Fruit fly (Drosophila melanogaster) whole organism, embryonic: Measurements from ENCODE around the gene CG13113.

ENCODE experiments used
- Adf1 ChIP-seq: fragments of 200-800 bp; sonication (Bioruptor generic); IDR thresholded peaks from 2 replicates; pipeline ENCODE4 v1.3.6; 2022; ENCODE audit warnings: missing biosample characterization, missing genetic modification characterization
- Awh ChIP-seq: fragments of 200-800 bp; sonication (Bioruptor generic); IDR thresholded peaks from 2 replicates; pipeline ENCODE4, ENCODE4 v1.3.6; 2022; ENCODE audit warnings: missing biosample characterization, missing genetic modification characterization
- Bdp1 ChIP-seq: fragments of 200-800 bp; sonication (Bioruptor generic); optimal IDR thresholded peaks from 3 replicates; lab custom pipeline; 2016; ENCODE audit warnings: missing biosample characterization, missing genetic modification characterization
- CG11504 ChIP-seq: fragments of 200-800 bp; sonication (Bioruptor generic); optimal IDR thresholded peaks from 3 replicates; lab custom pipeline; 2019; ENCODE audit warnings: missing biosample characterization, mild to moderate bottlenecking, missing genetic modification characterization, moderate library complexity
- CG11695 ChIP-seq: fragments of 200-800 bp; sonication (Bioruptor generic); IDR thresholded peaks from 3 replicates; pipeline ENCODE4 v1.3.6; 2022; ENCODE audit warnings: missing biosample characterization, missing genetic modification characterization
- CG12236 ChIP-seq: fragments of 200-800 bp; sonication (Bioruptor generic); optimal IDR thresholded peaks from 2 replicates; lab custom pipeline; 2016; ENCODE audit warnings: missing biosample characterization, missing genetic modification characterization
- CG12391 ChIP-seq: fragments of 200-800 bp; sonication (Bioruptor generic); optimal IDR thresholded peaks from 3 replicates; lab custom pipeline; 2018; ENCODE audit warnings: missing biosample characterization, mild to moderate bottlenecking, missing genetic modification characterization, moderate library complexity
- CG14441 ChIP-seq: fragments of 200-800 bp; sonication (Bioruptor generic); IDR thresholded peaks from 2 replicates; pipeline ENCODE4 v1.3.6; 2022; ENCODE audit warnings: missing biosample characterization, missing genetic modification characterization
- CG15514 ChIP-seq: fragments of 200-800 bp; sonication (Bioruptor generic); optimal IDR thresholded peaks from 3 replicates; lab custom pipeline; 2017; ENCODE audit warnings: missing biosample characterization, missing genetic modification characterization, mild to moderate bottlenecking, moderate library complexity, missing genetic modification reagents
- CG15601 ChIP-seq: fragments of 200-800 bp; sonication (Bioruptor generic); optimal IDR thresholded peaks from 3 replicates; lab custom pipeline; 2019; ENCODE audit warnings: missing biosample characterization, mild to moderate bottlenecking, missing genetic modification characterization, moderate library complexity
- CG1602 ChIP-seq: fragments of 200-800 bp; sonication (Bioruptor generic); optimal IDR thresholded peaks from 3 replicates; lab custom pipeline; 2016; ENCODE audit warnings: missing biosample characterization, missing genetic modification characterization
- CG17612 ChIP-seq: fragments of 200-800 bp; sonication (Bioruptor generic); IDR thresholded peaks from 2 replicates; pipeline ENCODE4 v1.3.6; 2022; ENCODE audit warnings: missing biosample characterization, missing genetic modification characterization
- CG1792 ChIP-seq: fragments of 200-800 bp; sonication (Bioruptor generic); optimal IDR thresholded peaks from 2 replicates; lab custom pipeline; 2016; ENCODE audit warnings: missing biosample characterization, missing genetic modification characterization
- CG18262 ChIP-seq: fragments of 200-800 bp; optimal IDR thresholded peaks from 3 replicates; lab custom pipeline; 2019; ENCODE audit warnings: missing biosample characterization, mild to moderate bottlenecking, missing genetic modification characterization, moderate library complexity
- CG18476 ChIP-seq: fragments of 200-800 bp; sonication (Bioruptor generic); optimal IDR thresholded peaks from 2 replicates; lab custom pipeline; 2016; ENCODE audit warnings: missing biosample characterization, mild to moderate bottlenecking, missing genetic modification characterization
- CG31224 ChIP-seq: fragments of 200-800 bp; sonication (Bioruptor generic); IDR thresholded peaks from 2 replicates; pipeline ENCODE4 v1.3.6; 2022; ENCODE audit warnings: missing biosample characterization, missing genetic modification characterization
- CG31441 ChIP-seq: fragments of 200-800 bp; sonication (Bioruptor generic); IDR thresholded peaks from 2 replicates; pipeline ENCODE4 v1.3.6; 2022; ENCODE audit warnings: missing biosample characterization, missing genetic modification characterization
- CG43689 ChIP-seq: fragments of 200-800 bp; sonication (Bioruptor generic); IDR thresholded peaks from 2 replicates; pipeline ENCODE4 v1.3.6; 2022; ENCODE audit warnings: missing biosample characterization, missing genetic modification characterization
- CG4424 ChIP-seq: fragments of 200-800 bp; sonication (Bioruptor generic); optimal IDR thresholded peaks from 3 replicates; lab custom pipeline; 2016; ENCODE audit warnings: missing biosample characterization, missing genetic modification characterization
- CG5180 ChIP-seq: fragments of 200-800 bp; sonication (Bioruptor generic); optimal IDR thresholded peaks from 3 replicates; lab custom pipeline; 2017; ENCODE audit warnings: missing biosample characterization, missing genetic modification characterization, mild to moderate bottlenecking, moderate library complexity, missing genetic modification reagents
- CG6254 ChIP-seq: fragments of 200-800 bp; sonication (Bioruptor generic); optimal IDR thresholded peaks from 3 replicates; lab custom pipeline; 2017; ENCODE audit warnings: mild to moderate bottlenecking, missing biosample characterization, missing genetic modification reagents, missing genetic modification characterization
- CG6272 ChIP-seq: fragments of 200-800 bp; sonication (Bioruptor generic); IDR thresholded peaks from 2 replicates; pipeline ENCODE4 v1.3.6; 2022; ENCODE audit warnings: missing biosample characterization, missing genetic modification characterization
- CG9215 ChIP-seq: fragments of 200-800 bp; sonication (Bioruptor generic); IDR thresholded peaks from 2 replicates; pipeline ENCODE4 v1.3.6; 2022; ENCODE audit warnings: missing biosample characterization, missing genetic modification characterization
- CG9817 ChIP-seq: fragments of 200-800 bp; sonication (Bioruptor generic); optimal IDR thresholded peaks from 2 replicates; lab custom pipeline; 2018; ENCODE audit warnings: missing biosample characterization, mild to moderate bottlenecking, missing genetic modification characterization, moderate library complexity
- CrebB ChIP-seq: fragments of 200-800 bp; sonication (Bioruptor generic); optimal IDR thresholded peaks from 3 replicates; lab custom pipeline; 2018; ENCODE audit warnings: missing biosample characterization, mild to moderate bottlenecking, missing genetic modification characterization
- D19B ChIP-seq: fragments of 200-800 bp; sonication (Bioruptor generic); optimal IDR thresholded peaks from 2 replicates; lab custom pipeline; 2017; ENCODE audit warnings: missing biosample characterization, mild to moderate bottlenecking, missing genetic modification characterization
- Dip2 ChIP-seq: fragments of 200-800 bp; sonication (Bioruptor generic); IDR thresholded peaks from 2 replicates; pipeline ENCODE4 v1.3.6; 2022; ENCODE audit warnings: missing biosample characterization, missing genetic modification characterization
- Hmr ChIP-seq: fragments of 200-800 bp; sonication (Bioruptor generic); optimal IDR thresholded peaks from 3 replicates; lab custom pipeline; 2017; ENCODE audit warnings: mild to moderate bottlenecking, missing biosample characterization, missing genetic modification reagents, missing genetic modification characterization
- Lpt ChIP-seq: fragments of >200 bp; optimal IDR thresholded peaks from 2 replicates; lab custom pipeline; 2018; ENCODE audit warnings: missing biosample characterization, missing genetic modification characterization
- NfI ChIP-seq: fragments of 200-800 bp; sonication (Bioruptor generic); optimal IDR thresholded peaks from 3 replicates; lab custom pipeline; 2018; ENCODE audit warnings: missing biosample characterization, mild to moderate bottlenecking, missing genetic modification characterization, moderate library complexity
- Oaz ChIP-seq: fragments of 200-800 bp; sonication (Bioruptor generic); IDR thresholded peaks from 2 replicates; pipeline ENCODE4 v1.3.6; 2022; ENCODE audit warnings: missing biosample characterization, missing genetic modification characterization
- Side ChIP-seq: fragments of 200-800 bp; sonication (Bioruptor generic); optimal IDR thresholded peaks from 2 replicates; lab custom pipeline; 2016; ENCODE audit warnings: missing biosample characterization, missing genetic modification characterization
- Taf1 ChIP-seq: fragments of 200-800 bp; sonication (Bioruptor generic); IDR thresholded peaks from 2 replicates; pipeline ENCODE4 v1.3.6; 2022; ENCODE audit warnings: missing biosample characterization, missing genetic modification characterization
- abd-A ChIP-seq: fragments of 200-800 bp; sonication (Bioruptor generic); optimal IDR thresholded peaks from 3 replicates; lab custom pipeline; 2019; ENCODE audit warnings: missing biosample characterization, mild to moderate bottlenecking, missing genetic modification characterization, moderate library complexity
- btn ChIP-seq: fragments of 200-800 bp; sonication (Bioruptor generic); optimal IDR thresholded peaks from 2 replicates; lab custom pipeline; 2016; ENCODE audit warnings: missing biosample characterization, missing genetic modification characterization
- cad ChIP-seq: fragments of >200 bp; optimal IDR thresholded peaks from 2 replicates; lab custom pipeline; 2017; ENCODE audit warnings: missing biosample characterization, missing genetic modification characterization
- ci ChIP-seq: fragments of 200-800 bp; sonication (Bioruptor generic); IDR thresholded peaks from 3 replicates; pipeline ENCODE4 v1.3.6; 2022; ENCODE audit warnings: missing biosample characterization, missing genetic modification characterization
- corto ChIP-seq: fragments of 200-800 bp; sonication (Bioruptor generic); optimal IDR thresholded peaks from 2 replicates; lab custom pipeline; 2016; ENCODE audit warnings: missing biosample characterization, mild to moderate bottlenecking, missing genetic modification characterization, moderate library complexity
- eve ChIP-seq, 2 experiments: fragments of >200 bp; optimal IDR thresholded peaks; 2 replicates each; lab custom pipeline; 2017; ENCODE audit warnings: missing biosample characterization in 2 of 2, missing genetic modification characterization in 2 of 2
- fd3F ChIP-seq: fragments of 200-800 bp; sonication (Bioruptor generic); optimal IDR thresholded peaks from 2 replicates; lab custom pipeline; 2018; ENCODE audit warnings: missing biosample characterization, mild to moderate bottlenecking, missing genetic modification characterization, moderate library complexity
- hth ChIP-seq: fragments of >200 bp; optimal IDR thresholded peaks from 2 replicates; lab custom pipeline; 2017; ENCODE audit warnings: inconsistent platforms
- luna ChIP-seq: fragments of 200-800 bp; sonication (Bioruptor generic); optimal IDR thresholded peaks from 2 replicates; lab custom pipeline; 2016; ENCODE audit warnings: missing biosample characterization, missing genetic modification characterization
- nom ChIP-seq: fragments of 200-800 bp; sonication (Bioruptor generic); optimal IDR thresholded peaks from 2 replicates; lab custom pipeline; 2017; ENCODE audit warnings: missing biosample characterization, missing genetic modification characterization, mild to moderate bottlenecking, moderate library complexity, missing genetic modification reagents
- peb ChIP-seq: fragments of 200-800 bp; sonication (Bioruptor generic); IDR thresholded peaks from 2 replicates; pipeline ENCODE4 v1.3.6; 2022; ENCODE audit warnings: missing biosample characterization, missing genetic modification characterization
- sima ChIP-seq: fragments of 200-800 bp; sonication (Bioruptor generic); optimal IDR thresholded peaks from 2 replicates; lab custom pipeline; 2016; ENCODE audit warnings: missing biosample characterization, missing genetic modification characterization
- toy ChIP-seq: fragments of 200-800 bp; sonication (Bioruptor generic); IDR thresholded peaks from 2 replicates; pipeline ENCODE4 v1.3.6; 2022; ENCODE audit warnings: missing biosample characterization, missing genetic modification characterization
- ttk ChIP-seq: fragments of 200-800 bp; sonication (Bioruptor generic); IDR thresholded peaks from 2 replicates; pipeline ENCODE4 v2.1.2; 2022; ENCODE audit warnings: missing biosample characterization, missing genetic modification characterization
- tx ChIP-seq: fragments of 200-800 bp; sonication (Bioruptor generic); optimal IDR thresholded peaks from 2 replicates; lab custom pipeline; 2016; ENCODE audit warnings: missing biosample characterization, missing genetic modification characterization
- unpg ChIP-seq: fragments of 200-800 bp; sonication (Bioruptor generic); optimal IDR thresholded peaks from 3 replicates; lab custom pipeline; 2018; ENCODE audit warnings: missing biosample characterization, mild to moderate bottlenecking, missing genetic modification characterization, moderate library complexity
- zfh1 ChIP-seq: fragments of 200-800 bp; sonication (Bioruptor generic); IDR thresholded peaks from 3 replicates; pipeline ENCODE4 v1.3.6; 2022; ENCODE audit warnings: missing biosample characterization, missing genetic modification characterization
- zfh2 ChIP-seq: fragments of 200-800 bp; sonication (Bioruptor generic); optimal IDR thresholded peaks from 2 replicates; lab custom pipeline; 2016; ENCODE audit warnings: missing biosample characterization, missing genetic modification characterization

The CG13113 gene

dm6 chr2L:9567398-9567856, 23.5 kb downstream of the CG13113 start (continued):
- TF ChIP-seq CG1792: peak; percentile 88
- TF ChIP-seq tx: peak; percentile 77
- peak; percentile 88 for TF ChIP-seq CG18476
- TF ChIP-seq nom (GFP tag; lab: Kevin White, UChicago): peak; percentile 78
- TF ChIP-seq zfh1 (GFP tag; lab: Robert Waterston, UW): peak; percentile 95
- TF ChIP-seq Oaz (GFP tag; lab: Robert Waterston, UW): peak; percentile 93
- peak; percentile 100 for TF ChIP-seq NfI
- TF ChIP-seq CG17612 (GFP tag; lab: Robert Waterston, UW): peak; percentile 79
- TF ChIP-seq zfh2 (GFP tag; lab: Kevin White, UChicago): peak; percentile 83
- peak; percentile 96 for TF ChIP-seq CG6254 (GFP tag; lab: Kevin White, UChicago)
- peak; percentile 96 for TF ChIP-seq CG15514
- peak; percentile 65 for TF ChIP-seq CG9215 (GFP tag; lab: Robert Waterston, UW)
- peak; percentile 95 for TF ChIP-seq ttk (GFP tag; lab: Robert Waterston, UW)
- peak; percentile 98 for TF ChIP-seq unpg (GFP tag; lab: Kevin White, UChicago)
- TF ChIP-seq D19B (GFP tag; lab: Kevin White, UChicago): peak; percentile 94
- TF ChIP-seq CrebB (tag; lab: Kevin White, UChicago): peak; percentile 99
- peak; percentile 82 for TF ChIP-seq CG1602
- TF ChIP-seq CG12391: peak; percentile 98
- TF ChIP-seq toy (GFP tag; lab: Robert Waterston, UW): peak; percentile 85
- peak; percentile 95 for TF ChIP-seq luna (GFP tag; lab: Kevin White, UChicago)
- TF ChIP-seq Hmr (GFP tag; lab: Kevin White, UChicago): peak; percentile 100
- peak; percentile 86 for TF ChIP-seq peb
- peak; percentile 96 for TF ChIP-seq CG43689 (GFP tag; lab: Robert Waterston, UW)
- TF ChIP-seq CG15601 (tag; lab: Kevin White, UChicago): peak; percentile 97
- peak; percentile 98 for TF ChIP-seq Awh
- no peak for TF ChIP-seq Lpt
- TF ChIP-seq CG9817 (tag; lab: Kevin White, UChicago): peak; percentile 97
- TF ChIP-seq corto (GFP tag; lab: Kevin White, UChicago): peak; percentile 86
- TF ChIP-seq abd-A (tag; lab: Kevin White, UChicago): peak; percentile 98
- peak; percentile 100 for TF ChIP-seq ci (GFP tag; lab: Robert Waterston, UW)
- peak; percentile 96 for TF ChIP-seq CG31441
- TF ChIP-seq CG18262: peak; percentile 91
- TF ChIP-seq Dip2: no peak
- peak; percentile 97 for TF ChIP-seq Side (GFP tag; lab: Kevin White, UChicago)
- TF ChIP-seq eve (GFP tag; optimal IDR thresholded peaks at IDR 0.05; lab: Kevin White, UChicago): peak in 1 of 2 experiments; percentile 72
- TF ChIP-seq fd3F (GFP tag; lab: Kevin White, UChicago): peak; percentile 98
- peak; percentile 90 for TF ChIP-seq CG31224 (GFP tag; lab: Robert Waterston, UW)
- TF ChIP-seq CG4424 (GFP tag; lab: Kevin White, UChicago): peak; percentile 97
- peak; percentile 95 for TF ChIP-seq btn (GFP tag; lab: Kevin White, UChicago)
- peak; percentile 95 for TF ChIP-seq CG12236 (GFP tag; lab: Kevin White, UChicago)
- peak; percentile 94 for TF ChIP-seq CG11695 (GFP tag; lab: Robert Waterston, UW)
- TF ChIP-seq CG6272 (GFP tag; lab: Robert Waterston, UW): peak; percentile 74
- peak; percentile 90 for TF ChIP-seq Bdp1 (GFP tag; lab: Kevin White, UChicago)
- no peak for TF ChIP-seq cad (GFP tag; lab: Kevin White, UChicago)
- peak; percentile 95 for TF ChIP-seq Adf1
- TF ChIP-seq CG5180 (GFP tag; lab: Kevin White, UChicago): peak; percentile 93
- peak; percentile 89 for TF ChIP-seq CG14441 (GFP tag; lab: Robert Waterston, UW)
- TF ChIP-seq CG11504 (tag; lab: Kevin White, UChicago): peak; percentile 95
- peak; percentile 70 for TF ChIP-seq Taf1 (GFP tag; lab: Robert Waterston, UW)
- peak; percentile 91 for TF ChIP-seq sima (GFP tag; lab: Kevin White, UChicago)
- TF ChIP-seq hth (lab: Kevin White, UChicago): no peak
